Fruit fly (Drosophila melanogaster): Measurements from ENCODE around the gene CG16974.

CG16974 gene

DNA sequence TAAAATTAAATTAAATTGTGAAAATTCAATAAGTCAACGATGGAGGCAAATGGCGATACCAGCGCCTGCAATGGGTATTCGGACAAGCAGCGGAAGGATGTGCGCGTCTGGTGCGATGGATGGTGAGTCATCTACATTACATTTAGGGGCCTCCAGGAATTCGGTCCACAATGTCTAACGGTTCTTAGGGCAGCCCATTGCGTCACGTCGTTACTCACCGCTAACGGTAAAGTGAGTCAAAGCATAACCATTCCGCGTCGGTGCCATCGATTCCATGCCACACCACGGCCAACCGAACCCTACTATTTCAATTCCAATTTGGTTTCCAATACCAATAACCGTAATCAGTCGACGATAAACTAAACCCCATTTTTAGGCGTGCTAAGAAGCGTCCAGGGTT lies 12.4 kb upstream of the CG16974 start:
- TF ChIP-seq Eip78C (GFP tag) (peak; percentile 43), CG31627 (GFP tag; optimal IDR thresholded peaks at IDR 0.05) (no peak), CG8319 (GFP tag; optimal IDR thresholded peaks at IDR 0.05) (no peak)

DNA sequence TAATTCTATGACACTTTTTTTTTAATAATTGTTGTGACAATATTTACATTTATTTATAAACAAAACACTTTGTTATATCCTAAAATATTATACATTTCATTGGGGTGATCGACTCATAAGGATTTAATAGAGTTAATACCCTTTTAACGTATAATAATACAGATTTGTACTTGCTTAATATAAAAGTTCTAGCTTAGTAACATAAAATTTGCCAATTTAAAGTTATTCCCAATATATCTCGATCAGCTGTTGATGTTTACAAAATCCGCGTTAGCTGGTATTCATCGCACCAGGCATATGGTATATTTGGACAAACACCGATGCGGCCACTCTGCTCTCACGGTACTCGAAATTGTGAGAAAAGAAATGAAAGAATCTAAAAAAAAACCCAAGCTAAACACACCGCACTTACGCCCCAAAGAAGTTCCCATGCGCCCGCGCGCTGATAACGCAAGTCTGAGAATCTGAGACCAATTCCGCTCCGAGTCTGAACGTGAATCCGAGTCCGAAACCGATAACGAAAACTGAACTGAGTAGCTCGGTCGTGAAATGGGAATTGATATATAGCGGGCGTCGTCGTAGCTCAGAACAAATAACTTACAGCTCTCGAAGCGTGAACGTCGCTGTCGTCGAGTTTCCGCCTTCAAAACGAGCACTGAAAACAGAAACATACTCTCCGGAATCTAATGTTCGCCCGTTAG lies 11.8 kb upstream of the CG16974 start, which contains the start of gene Pect:
Pect (plus strand) TSS at position 326 of the 701 bp plus-strand sequence.
- TF ChIP-seq fkh (GFP tag; optimal IDR thresholded peaks at IDR 0.05) (peak; percentile 54), lz (GFP tag; optimal IDR thresholded peaks at IDR 0.05) (peak; percentile 31), esn (GFP tag; optimal IDR thresholded peaks at IDR 0.05) (peak; percentile 41), Lpt (GFP tag; optimal IDR thresholded peaks at IDR 0.05) (no peak), CG3032 (tag; optimal IDR thresholded peaks at IDR 0.05) (peak; percentile 68), acj6 (GFP tag; optimal IDR thresholded peaks at IDR 0.05) (no peak), cyc (GFP tag; optimal IDR thresholded peaks at IDR 0.05) (no peak), Eip78C (GFP tag) (peak; percentile 67), Blimp-1 (GFP tag; optimal IDR thresholded peaks at IDR 0.05) (no peak), CG15336 (GFP tag; IDR thresholded peaks at IDR 0.05) (peak; percentile 44), CG6163 (GFP tag; IDR thresholded peaks at IDR 0.05) (peak; percentile 57; the same call in 2 of the 3 replicates), CG6854 (GFP tag; optimal IDR thresholded peaks at IDR 0.05) (peak; percentile 67), Sox15 (GFP tag; optimal IDR thresholded peaks at IDR 0.05) (peak; percentile 13), eg (GFP tag; IDR thresholded peaks at IDR 0.05) (peak; percentile 37; the same call in 2 of the 3 replicates), svp (GFP tag) (peak; percentile 73)

DNA sequence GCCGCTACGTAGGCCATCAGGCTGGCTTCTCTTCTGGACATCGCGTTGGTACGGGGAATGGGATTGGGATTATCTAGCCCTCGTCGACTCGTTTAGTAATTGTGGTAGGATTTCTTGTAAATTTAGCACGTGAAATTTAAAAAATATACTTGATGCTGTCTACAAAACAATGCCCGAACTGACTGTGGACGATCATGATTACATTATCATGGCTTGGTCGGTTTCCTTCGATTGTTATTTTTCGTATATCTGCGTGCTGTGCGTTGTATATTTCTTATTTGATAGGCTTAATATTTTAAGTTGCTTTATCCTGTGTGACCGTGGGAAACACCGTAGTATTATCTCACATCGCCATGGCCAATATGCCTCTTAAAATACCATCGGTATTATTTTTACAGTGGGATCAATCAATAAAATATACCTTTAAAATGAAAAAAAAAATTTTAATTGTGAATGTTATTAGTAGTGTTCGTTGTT lies 11.2 kb upstream of the CG16974 start, which contains the start of gene CG16972:
CG16972 (minus strand) TSS at position 336 of the 477 bp plus-strand sequence.
- TF ChIP-seq CG1621 (tag; optimal IDR thresholded peaks at IDR 0.05) (peak; percentile 99), CG8119 (GFP tag; IDR thresholded peaks at IDR 0.05) (0 out of 3 replicates have a peak, but pooled peaks have one; percentile 15), Eip75B (GFP tag; optimal IDR thresholded peaks at IDR 0.05) (no peak)

DNA sequence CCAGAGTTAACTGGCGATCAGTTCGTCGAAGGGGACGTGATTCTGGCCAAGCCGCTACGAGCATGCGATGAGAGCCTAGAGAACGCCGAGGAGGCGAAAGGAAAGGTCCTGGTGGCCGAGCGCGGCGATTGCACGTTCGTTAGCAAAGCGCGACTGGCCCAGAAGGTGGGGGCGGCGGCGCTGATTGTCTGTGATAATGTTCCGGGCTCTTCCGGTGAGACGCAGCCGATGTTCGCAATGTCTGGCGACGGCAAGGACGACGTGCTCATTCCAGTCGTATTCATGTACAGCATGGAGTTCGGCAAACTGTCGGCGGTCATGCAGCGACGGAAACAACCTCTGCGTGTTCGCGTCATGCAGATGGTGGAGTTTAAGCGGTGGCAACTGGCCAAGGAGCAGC lies 4.0 kb upstream of the CG16974 start:
- TF ChIP-seq svp (GFP tag), result no peak
- no peak for TF ChIP-seq Hr4 (GFP tag; optimal IDR thresholded peaks at IDR 0.05)
- TF ChIP-seq Gug (GFP tag; IDR thresholded peaks at IDR 0.05), result no peak
- TF ChIP-seq CG1621 (tag; optimal IDR thresholded peaks at IDR 0.05), result no peak
- no peak for TF ChIP-seq Blimp-1 (GFP tag; optimal IDR thresholded peaks at IDR 0.05)
- no peak for TF ChIP-seq fd85E (GFP tag; optimal IDR thresholded peaks at IDR 0.05)
- TF ChIP-seq dsx (GFP tag; optimal IDR thresholded peaks at IDR 0.05; ENCODE audit: poor library complexity, severe bottlenecking), result no peak
- no peak for TF ChIP-seq CG16779 (tag; optimal IDR thresholded peaks at IDR 0.05)
- no peak for TF ChIP-seq CG8119 (GFP tag; IDR thresholded peaks at IDR 0.05)
- no peak for TF ChIP-seq Smox (GFP tag; optimal IDR thresholded peaks at IDR 0.05)

DNA sequence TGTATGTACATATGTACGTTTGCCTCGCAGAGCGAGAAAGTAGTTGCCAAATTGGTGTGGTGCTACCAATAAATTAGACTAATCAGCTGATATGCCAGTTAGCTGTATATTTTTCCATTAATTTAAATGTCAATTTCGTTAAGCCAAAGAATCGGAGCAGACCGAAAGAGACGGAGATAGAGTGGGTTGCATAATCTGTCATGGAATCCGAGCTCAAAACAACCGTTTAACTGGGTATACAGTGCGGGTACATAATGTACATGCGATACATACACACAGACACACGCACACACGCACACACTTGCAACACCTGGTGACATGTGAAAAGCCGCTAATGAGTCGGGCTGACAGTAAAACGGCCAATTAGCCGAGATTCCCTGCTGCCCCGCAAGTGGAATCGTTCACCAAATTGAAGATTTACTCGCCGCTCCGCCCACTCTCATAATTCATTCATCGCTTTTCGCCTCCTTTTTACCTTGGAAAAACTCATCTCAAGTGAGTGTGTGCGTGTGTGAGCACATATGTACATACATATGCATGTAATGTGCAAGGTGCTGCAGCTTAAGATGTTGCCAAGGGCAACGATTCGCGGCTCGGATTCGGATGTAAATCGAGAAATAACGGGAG lies 614 bp downstream of the CG16974 start:
- TF ChIP-seq Eip78C (GFP tag) (peak; percentile 43), CG6276 (GFP tag; optimal IDR thresholded peaks at IDR 0.05) (no peak)

DNA sequence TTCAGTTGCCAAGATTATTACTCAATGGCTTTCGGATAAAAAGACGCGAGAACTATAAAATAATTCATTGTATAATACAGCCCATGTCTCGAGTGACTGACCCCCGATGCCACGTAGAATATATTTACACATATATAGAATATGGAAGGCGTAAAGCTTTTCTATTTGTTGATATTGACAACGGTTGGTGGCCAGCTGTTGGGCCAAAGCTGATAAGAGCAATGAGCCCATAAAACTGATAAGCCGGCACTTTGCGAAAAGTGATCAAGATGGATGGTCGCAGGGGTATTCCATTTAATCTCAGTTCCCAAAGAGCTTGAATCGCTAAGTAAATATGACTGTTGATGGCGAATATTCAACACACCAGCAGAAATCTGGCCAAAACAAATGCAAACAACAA lies 1.2 kb downstream of the CG16974 start:
- peak; percentile 87 for TF ChIP-seq svp (GFP tag)
- TF ChIP-seq vri (GFP tag; optimal IDR thresholded peaks at IDR 0.05), result peak; percentile 83
- TF ChIP-seq CG6163 (GFP tag; IDR thresholded peaks at IDR 0.05), result 0 out of 3 replicates have a peak, but pooled peaks have one; percentile 41
- no peak for TF ChIP-seq CG31627 (GFP tag; optimal IDR thresholded peaks at IDR 0.05)
- peak; percentile 27 for TF ChIP-seq esn (GFP tag; optimal IDR thresholded peaks at IDR 0.05)

All from whole organism, prepupa.